Worm (Caenorhabditis elegans): ENCODE measurements around the gene ZC204.6.

The ZC204.6 gene

ce11 chrII:1621180-1621579, 23.4 kb downstream of the ZC204.6 start, which contains the start of gene fbxa-158:
TSS of gene fbxa-158 (minus strand) at chrII:1621280.
- TF ChIP-seq gmeb-2 (tag; optimal IDR thresholded peaks at IDR 0.05) (no peak), madf-2 (tag; optimal IDR thresholded peaks at IDR 0.05) (no peak), ceh-45 (GFP tag; IDR thresholded peaks at IDR 0.05) (no peak), ceh-18 (tag; optimal IDR thresholded peaks at IDR 0.05) (no peak), unc-42 (tag; optimal IDR thresholded peaks at IDR 0.05) (no peak), F13H6.1 (tag; optimal IDR thresholded peaks at IDR 0.05) (no peak), C38D4.7 (GFP tag; optimal IDR thresholded peaks at IDR 0.05) (no peak), ceh-19 (GFP tag; optimal IDR thresholded peaks at IDR 0.05) (no peak), ama-1 (optimal IDR thresholded peaks at IDR 0.05) (no peak), ceh-30 (tag; optimal IDR thresholded peaks at IDR 0.05) (no peak), ceh-9 (tag; optimal IDR thresholded peaks at IDR 0.05) (no peak), fax-1 (tag; optimal IDR thresholded peaks at IDR 0.05) (no peak), sox-4 (tag; optimal IDR thresholded peaks at IDR 0.05) (no peak), ref-2 (tag; optimal IDR thresholded peaks at IDR 0.05) (no peak), eyg-1 (tag; optimal IDR thresholded peaks at IDR 0.05) (no peak), C08G9.2 (tag; optimal IDR thresholded peaks at IDR 0.05) (no peak), npax-4 (tag; optimal IDR thresholded peaks at IDR 0.05) (no peak), pat-9 (tag; optimal IDR thresholded peaks at IDR 0.05) (no peak)

- TF ChIP-seq gmeb-2 (tag; optimal IDR thresholded peaks at IDR 0.05), result no peak
- TF ChIP-seq pax-1 (tag; optimal IDR thresholded peaks at IDR 0.05), result no peak
- no peak for TF ChIP-seq pha-2 (tag; optimal IDR thresholded peaks at IDR 0.05)
- no peak for TF ChIP-seq ets-4 (tag; optimal IDR thresholded peaks at IDR 0.05)
- no peak for TF ChIP-seq tbx-7 (tag; optimal IDR thresholded peaks at IDR 0.05)
- TF ChIP-seq sdc-2 (tag; optimal IDR thresholded peaks at IDR 0.05), result no peak
- TF ChIP-seq F13H6.1 (tag; optimal IDR thresholded peaks at IDR 0.05), result no peak
- no peak for TF ChIP-seq elt-2 (tag; optimal IDR thresholded peaks at IDR 0.05)
- TF ChIP-seq nhr-11 (tag; optimal IDR thresholded peaks at IDR 0.05), result no peak
- no peak for TF ChIP-seq che-1 (tag; optimal IDR thresholded peaks at IDR 0.05)
- TF ChIP-seq ceh-18 (tag; optimal IDR thresholded peaks at IDR 0.05), result no peak
- no peak for TF ChIP-seq fkh-6 (tag; optimal IDR thresholded peaks at IDR 0.05)
Measured at ce11 chrII:1618948-1619347, 25.7 kb downstream of the ZC204.6 start, which contains the start of gene fbxa-166. TSS of gene fbxa-166 (minus strand) at chrII:1619048.

ce11 chrII:1616382-1616781, 28.2 kb downstream of the ZC204.6 start, which contains the start of gene fbxa-165:
TSS of gene fbxa-165 (minus strand) at chrII:1616482.
- TF ChIP-seq gmeb-2 (tag; optimal IDR thresholded peaks at IDR 0.05) (no peak), dve-1 (tag; optimal IDR thresholded peaks at IDR 0.05) (no peak), sdc-2 (tag; optimal IDR thresholded peaks at IDR 0.05) (no peak), sox-2 (GFP tag; IDR thresholded peaks at IDR 0.05) (no peak), ceh-30 (tag; optimal IDR thresholded peaks at IDR 0.05) (no peak), ets-4 (tag; optimal IDR thresholded peaks at IDR 0.05) (no peak), unc-55 (GFP tag; optimal IDR thresholded peaks at IDR 0.05) (no peak), K09A11.1 (tag; optimal IDR thresholded peaks at IDR 0.05; ENCODE audit: insufficient read depth) (no peak), mec-3 (tag; optimal IDR thresholded peaks at IDR 0.05; ENCODE audit: borderline replicate concordance) (no peak), pqm-1 (tag; optimal IDR thresholded peaks at IDR 0.05) (no peak), lin-11 (tag; optimal IDR thresholded peaks at IDR 0.05) (no peak), F13H6.1 (tag; optimal IDR thresholded peaks at IDR 0.05) (no peak), hlh-6 (tag; optimal IDR thresholded peaks at IDR 0.05) (no peak), Y22D7AL.16 (tag; optimal IDR thresholded peaks at IDR 0.05) (no peak), hlh-30 (tag; optimal IDR thresholded peaks at IDR 0.05; ENCODE audit: insufficient read depth) (no peak), ceh-24 (tag; optimal IDR thresholded peaks at IDR 0.05) (no peak), pha-2 (tag; optimal IDR thresholded peaks at IDR 0.05) (no peak), ceh-45 (GFP tag; IDR thresholded peaks at IDR 0.05) (no peak)

- TF ChIP-seq F13H6.1 (tag; optimal IDR thresholded peaks at IDR 0.05) (no peak), hlh-8 (tag; optimal IDR thresholded peaks at IDR 0.05) (no peak), ceh-24 (tag; optimal IDR thresholded peaks at IDR 0.05) (no peak), tbx-2 (tag; optimal IDR thresholded peaks at IDR 0.05) (no peak), nhr-11 (tag; optimal IDR thresholded peaks at IDR 0.05) (no peak), elt-2 (tag; optimal IDR thresholded peaks at IDR 0.05) (no peak), fkh-10 (GFP tag; optimal IDR thresholded peaks at IDR 0.05) (no peak), fax-1 (tag; optimal IDR thresholded peaks at IDR 0.05) (no peak), unc-3 (GFP tag; conservative IDR thresholded peaks at IDR 0.05) (no peak), unc-3 (tag; optimal IDR thresholded peaks at IDR 0.05) (no peak), gmeb-2 (tag; optimal IDR thresholded peaks at IDR 0.05) (no peak)
Measured at ce11 chrII:1613972-1614371, 30.7 kb downstream of the ZC204.6 start, which contains the start of gene fbxa-164. TSS of gene fbxa-164 (minus strand) at chrII:1614072.

All from whole organism, late embryonic.